Fruit fly (Drosophila melanogaster): ENCODE measurements around the gene mRpS25.

dm6 chrX:14591491-14591890 is 8.7 kb upstream of the mRpS25 start:
- TF ChIP-seq CG8478 (optimal IDR thresholded peaks at IDR 0.05), result no peak
- no peak for TF ChIP-seq CTCF (optimal IDR thresholded peaks at IDR 0.05)

Data from S2 (cell line).